Worm (Caenorhabditis elegans): Measurements from ENCODE around the gene T02E9.5.

The T02E9.5 gene

ce11 chrV:11366129-11366528, 24.1 kb downstream of the T02E9.5 start, which contains the start of gene dop-5:
TSS of gene dop-5 (minus strand) at chrV:11366229.
- no peak for TF ChIP-seq pha-4 (tag; optimal IDR thresholded peaks at IDR 0.05)
- no peak for TF ChIP-seq ZK546.5 (tag; optimal IDR thresholded peaks at IDR 0.05)
- TF ChIP-seq nhr-28 (tag; optimal IDR thresholded peaks at IDR 0.05) = no peak
- TF ChIP-seq elt-2 (tag; optimal IDR thresholded peaks at IDR 0.05) = no peak
- no peak for TF ChIP-seq lin-39 (tag; optimal IDR thresholded peaks at IDR 0.05)
- no peak for TF ChIP-seq fkh-10 (GFP tag; optimal IDR thresholded peaks at IDR 0.05)
- no peak for TF ChIP-seq hmg-11 (tag; optimal IDR thresholded peaks at IDR 0.05)
- no peak for TF ChIP-seq daf-12 (tag; optimal IDR thresholded peaks at IDR 0.05)
- TF ChIP-seq tbx-2 (tag; optimal IDR thresholded peaks at IDR 0.05) = no peak
- TF ChIP-seq elt-1 (tag; optimal IDR thresholded peaks at IDR 0.05) = no peak
- TF ChIP-seq R02D3.7 (tag; optimal IDR thresholded peaks at IDR 0.05) = no peak
- TF ChIP-seq nhr-11 (tag; optimal IDR thresholded peaks at IDR 0.05) = no peak
- no peak for TF ChIP-seq nfya-1 (tag; optimal IDR thresholded peaks at IDR 0.05; ENCODE audit: insufficient read depth)
- no peak for TF ChIP-seq snpc-4 (tag; optimal IDR thresholded peaks at IDR 0.05)
- TF ChIP-seq nhr-43 (tag; optimal IDR thresholded peaks at IDR 0.05; ENCODE audit: poor library complexity, severe bottlenecking) = no peak
- TF ChIP-seq nhr-76 (tag; optimal IDR thresholded peaks at IDR 0.05) = no peak
- no peak for TF ChIP-seq ceh-82 (tag; optimal IDR thresholded peaks at IDR 0.05)
- no peak for TF ChIP-seq mdl-1 (tag; optimal IDR thresholded peaks at IDR 0.05)
- TF ChIP-seq nhr-12 (tag; optimal IDR thresholded peaks at IDR 0.05) = no peak

DNA sequence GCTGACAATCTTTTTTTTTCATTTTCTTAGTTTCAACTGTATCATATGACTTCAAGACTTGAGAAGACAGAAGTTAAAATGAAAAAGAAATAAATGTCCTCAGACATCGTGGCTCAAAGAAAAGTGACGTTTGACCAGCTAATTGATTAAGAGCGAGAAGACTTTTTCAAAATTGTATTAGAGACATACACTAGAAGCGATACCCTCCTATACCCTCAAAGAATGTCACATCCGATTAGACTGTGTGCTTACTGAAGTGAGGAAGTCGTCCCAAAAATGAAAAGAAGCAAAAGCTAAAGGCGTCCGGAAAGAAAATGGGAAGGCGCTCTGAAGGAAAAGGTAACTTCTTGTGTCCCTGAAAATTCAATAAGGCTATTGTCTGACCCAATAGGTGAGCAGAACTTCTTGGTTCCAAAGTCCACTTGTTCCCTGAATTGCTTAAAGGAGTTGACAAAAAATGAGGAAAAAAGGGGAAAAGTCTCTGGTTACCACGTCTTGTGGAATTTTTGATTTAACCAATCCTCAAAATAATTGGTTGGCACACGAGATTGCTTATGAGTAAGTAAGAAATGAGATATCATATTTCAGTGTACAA, 30.3 kb downstream of the T02E9.5 start:
- TF ChIP-seq nhr-77 (tag; optimal IDR thresholded peaks at IDR 0.05) (no peak), ceh-82 (tag; optimal IDR thresholded peaks at IDR 0.05) (no peak), ZK546.5 (tag; optimal IDR thresholded peaks at IDR 0.05) (no peak), fkh-2 (tag; optimal IDR thresholded peaks at IDR 0.05) (no peak), ceh-16 (tag; optimal IDR thresholded peaks at IDR 0.05) (no peak), nhr-11 (tag; optimal IDR thresholded peaks at IDR 0.05) (no peak), elt-1 (tag; optimal IDR thresholded peaks at IDR 0.05) (no peak), ztf-11 (tag; optimal IDR thresholded peaks at IDR 0.05) (no peak), nhr-23 (tag; optimal IDR thresholded peaks at IDR 0.05) (no peak)

DNA sequence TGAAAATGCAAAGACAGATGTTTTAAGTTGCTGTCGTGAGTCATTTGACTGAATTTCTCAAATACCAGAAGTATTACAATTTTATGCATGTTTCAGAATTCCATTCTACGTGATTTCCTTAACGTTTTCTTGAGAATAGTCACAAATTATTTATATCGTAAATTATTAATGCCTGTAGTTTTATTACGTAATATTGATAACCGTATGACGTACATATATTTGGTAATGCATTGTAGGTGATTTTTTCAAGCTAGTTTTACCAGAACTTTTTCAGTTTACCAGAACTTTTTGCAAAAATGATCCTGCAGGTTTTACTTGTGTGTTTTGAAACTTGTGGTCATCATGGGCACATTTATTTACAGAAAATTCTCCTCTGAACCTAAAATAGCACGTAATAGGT, 31.9 kb downstream of the T02E9.5 start:
- TF ChIP-seq fos-1 (tag; optimal IDR thresholded peaks at IDR 0.05) (no peak), nhr-237 (tag; optimal IDR thresholded peaks at IDR 0.05) (no peak), nhr-67 (tag; optimal IDR thresholded peaks at IDR 0.05) (no peak), mdl-1 (tag; optimal IDR thresholded peaks at IDR 0.05) (no peak), nhr-12 (tag; optimal IDR thresholded peaks at IDR 0.05) (no peak), ztf-4 (tag; optimal IDR thresholded peaks at IDR 0.05) (no peak), egl-5 (tag; optimal IDR thresholded peaks at IDR 0.05) (no peak), egl-27 (tag; optimal IDR thresholded peaks at IDR 0.05) (no peak), mml-1 (tag; optimal IDR thresholded peaks at IDR 0.05) (no peak)

DNA sequence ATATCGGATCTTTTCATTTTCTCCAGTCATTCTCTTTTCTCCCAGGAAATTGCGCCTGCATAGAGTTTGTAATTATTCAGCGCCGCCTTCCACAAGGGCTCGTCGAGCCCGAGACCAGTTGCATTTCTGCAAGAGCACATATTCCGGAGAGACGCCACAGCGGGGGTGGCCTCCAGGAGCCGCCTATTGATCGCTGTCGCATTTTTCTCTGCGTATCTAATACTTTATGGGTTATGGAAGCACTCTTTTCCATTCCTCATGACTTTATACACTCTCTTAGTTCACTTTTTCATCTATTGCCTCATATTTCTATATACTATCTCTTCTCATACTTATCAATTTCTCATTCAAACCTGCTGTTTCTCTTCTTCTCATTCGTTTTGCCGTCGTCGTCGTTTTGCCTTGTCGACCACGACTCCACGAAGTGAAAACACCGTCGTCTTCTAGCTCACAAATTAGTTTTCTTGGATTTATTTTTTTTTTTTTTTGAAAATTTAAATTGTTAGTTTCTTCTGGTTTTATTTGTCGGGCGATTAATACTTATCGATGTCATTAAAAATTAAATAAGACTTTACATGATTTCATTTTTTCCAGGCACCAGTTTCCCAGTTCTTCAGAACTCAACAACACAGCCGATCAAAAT, 33.2 kb downstream of the T02E9.5 start, which contains the start of gene cnb-1:
TSS of gene cnb-1 (plus strand) at position 593 of the 643 bp plus-strand sequence.
- peak; percentile 18 for TF ChIP-seq fkh-10 (GFP tag; optimal IDR thresholded peaks at IDR 0.05)
- TF ChIP-seq skn-1 (tag; optimal IDR thresholded peaks at IDR 0.05) = peak; percentile 51
- no peak for TF ChIP-seq aly-2 (tag; optimal IDR thresholded peaks at IDR 0.05)
- TF ChIP-seq ceh-28 (tag; optimal IDR thresholded peaks at IDR 0.05) = peak; percentile 77
- TF ChIP-seq egl-5 (tag; optimal IDR thresholded peaks at IDR 0.05) = peak; percentile 8
- peak; percentile 77 for TF ChIP-seq nfya-1 (tag; optimal IDR thresholded peaks at IDR 0.05; ENCODE audit: insufficient read depth)
- TF ChIP-seq pha-4 (tag; optimal IDR thresholded peaks at IDR 0.05) = peak; percentile 49
- peak; percentile 52 for TF ChIP-seq tbx-2 (tag; optimal IDR thresholded peaks at IDR 0.05)
- TF ChIP-seq pqm-1 (tag; optimal IDR thresholded peaks at IDR 0.05) = peak; percentile 28
- no peak for TF ChIP-seq elt-1 (tag; optimal IDR thresholded peaks at IDR 0.05)
- no peak for TF ChIP-seq mdl-1 (tag; optimal IDR thresholded peaks at IDR 0.05)
- TF ChIP-seq hmg-11 (tag; optimal IDR thresholded peaks at IDR 0.05) = peak; percentile 96
- peak; percentile 23 for TF ChIP-seq jun-1 (tag; optimal IDR thresholded peaks at IDR 0.05)
- peak; percentile 45 for TF ChIP-seq elt-2 (tag; optimal IDR thresholded peaks at IDR 0.05)
- TF ChIP-seq lin-39 (tag; optimal IDR thresholded peaks at IDR 0.05) = peak; percentile 79
- TF ChIP-seq fkh-2 (tag; optimal IDR thresholded peaks at IDR 0.05) = no peak
- TF ChIP-seq lin-15B (tag; optimal IDR thresholded peaks at IDR 0.05) = peak; percentile 11
